Fruit fly (Drosophila melanogaster) whole organism, pupa: ENCODE data around the gene Ir67c.
A peak's percentile ranks its signal among the peaks of the same experiment; 100 is the strongest.

Source experiments
- CG10348 ChIP-seq: fragments of 200-800 bp; sonication (Bioruptor generic); IDR thresholded peaks from 2 replicates; pipeline ENCODE4 v1.3.6; 2022; ENCODE audit warnings: missing biosample characterization, missing genetic modification characterization
- CG12605 ChIP-seq: fragments of 200-800 bp; sonication (Bioruptor generic); IDR thresholded peaks from 2 replicates; pipeline ENCODE4 v1.3.6; 2022; ENCODE audit warnings: missing biosample characterization, missing genetic modification characterization
- CG13204 ChIP-seq: fragments of 200-800 bp; sonication (Bioruptor generic); optimal IDR thresholded peaks from 2 replicates; lab custom pipeline; 2018; ENCODE audit warnings: missing biosample characterization, mild to moderate bottlenecking, missing genetic modification characterization, moderate library complexity
- CG14655 ChIP-seq: fragments of 200-800 bp; sonication (Bioruptor generic); optimal IDR thresholded peaks from 3 replicates; lab custom pipeline; 2017; ENCODE audit warnings: mild to moderate bottlenecking, missing biosample characterization, missing genetic modification reagents, missing genetic modification characterization
- CG15710 ChIP-seq: fragments of 200-800 bp; sonication (Bioruptor generic); optimal IDR thresholded peaks from 2 replicates; lab custom pipeline; 2018; ENCODE audit warnings: missing biosample characterization, mild to moderate bottlenecking, missing genetic modification characterization, moderate library complexity
- CG17806 ChIP-seq: fragments of 200-800 bp; sonication (Bioruptor generic); optimal IDR thresholded peaks from 2 replicates; lab custom pipeline; 2018; ENCODE audit warnings: missing biosample characterization, mild to moderate bottlenecking, missing genetic modification characterization, moderate library complexity
- CG32121 ChIP-seq: fragments of 200-800 bp; sonication (Bioruptor generic); IDR thresholded peaks from 2 replicates; pipeline ENCODE4 v1.3.6; 2022; ENCODE audit warnings: missing biosample characterization, missing genetic modification characterization
- CG34367 ChIP-seq: fragments of 200-800 bp; sonication (Bioruptor generic); optimal IDR thresholded peaks from 2 replicates; lab custom pipeline; 2018; ENCODE audit warnings: missing biosample characterization, mild to moderate bottlenecking, missing genetic modification characterization
- CG4496 ChIP-seq: fragments of 200-800 bp; sonication (Bioruptor generic); IDR thresholded peaks from 3 replicates; pipeline ENCODE4 v1.3.6; 2022; ENCODE audit warnings: missing biosample characterization, missing genetic modification characterization
- CG8159 ChIP-seq: fragments of 200-800 bp; sonication (Bioruptor generic); optimal IDR thresholded peaks from 3 replicates; lab custom pipeline; 2018; ENCODE audit warnings: missing biosample characterization, mild to moderate bottlenecking, missing genetic modification characterization, moderate library complexity
- CG8301 ChIP-seq: fragments of 200-800 bp; sonication (Bioruptor generic); optimal IDR thresholded peaks from 2 replicates; lab custom pipeline; 2018; ENCODE audit warnings: missing biosample characterization, mild to moderate bottlenecking, missing genetic modification characterization
- CG9948 ChIP-seq: fragments of 200-800 bp; sonication (Bioruptor generic); optimal IDR thresholded peaks from 2 replicates; lab custom pipeline; 2018; ENCODE audit warnings: missing biosample characterization, mild to moderate bottlenecking, missing genetic modification characterization, moderate library complexity
- D1 ChIP-seq: fragments of 200-800 bp; sonication (Bioruptor generic); optimal IDR thresholded peaks from 2 replicates; lab custom pipeline; 2018; ENCODE audit warnings: missing biosample characterization, mild to moderate bottlenecking, missing genetic modification characterization, moderate library complexity
- EcR ChIP-seq: fragments of 200-800 bp; sonication (Bioruptor generic); optimal IDR thresholded peaks from 3 replicates; lab custom pipeline; 2019; ENCODE audit warnings: missing biosample characterization, missing genetic modification characterization, mild to moderate bottlenecking, moderate library complexity, missing genetic modification reagents
- Ets98B ChIP-seq: fragments of 200-800 bp; sonication (Bioruptor generic); IDR thresholded peaks from 2 replicates; pipeline ENCODE4 v1.3.6; 2022; ENCODE audit warnings: missing biosample characterization, missing genetic modification characterization
- Pif1A ChIP-seq: fragments of 200-800 bp; sonication (Bioruptor generic); optimal IDR thresholded peaks from 3 replicates; lab custom pipeline; 2016; ENCODE audit warnings: missing biosample characterization, missing genetic modification characterization
- Pif1B ChIP-seq: fragments of 200-800 bp; sonication (Bioruptor generic); optimal IDR thresholded peaks from 3 replicates; lab custom pipeline; 2016; ENCODE audit warnings: missing biosample characterization, missing genetic modification characterization
- Snoo ChIP-seq: fragments of 200-800 bp; sonication (Bioruptor generic); optimal IDR thresholded peaks from 3 replicates; lab custom pipeline; 2017; ENCODE audit warnings: missing biosample characterization, mild to moderate bottlenecking, missing genetic modification characterization, inconsistent platforms
- fd96Ca ChIP-seq: fragments of 200-800 bp; sonication (Bioruptor generic); IDR thresholded peaks from 3 replicates; pipeline ENCODE4 v1.3.6; 2022; ENCODE audit warnings: missing biosample characterization, missing genetic modification characterization
- gl ChIP-seq: fragments of 200-800 bp; sonication (Bioruptor generic); optimal IDR thresholded peaks from 2 replicates; lab custom pipeline; 2018; ENCODE audit warnings: missing biosample characterization, mild to moderate bottlenecking, missing genetic modification characterization
- rn ChIP-seq: fragments of 200-800 bp; sonication (Bioruptor generic); IDR thresholded peaks from 2 replicates; pipeline ENCODE4 v1.3.6; 2022; ENCODE audit warnings: missing biosample characterization, missing genetic modification characterization

Ir67c gene

dm6 chr3L:10398678-10399077, 35.2 kb downstream of the Ir67c start:
- TF ChIP-seq CG13204 (GFP tag; lab: Kevin White, UChicago), result no peak
- peak; percentile 6 for TF ChIP-seq CG15710 (tag; lab: Kevin White, UChicago)
- TF ChIP-seq CG14655 (GFP tag; lab: Kevin White, UChicago), result peak; percentile 63
- peak; percentile 41; the same call in 1 of the 2 replicates for TF ChIP-seq Ets98B
- peak; percentile 36 for TF ChIP-seq CG12605 (GFP tag; lab: Robert Waterston, UW)
- peak; percentile 60 for TF ChIP-seq CG32121 (GFP tag; lab: Robert Waterston, UW)
- peak; percentile 12 for TF ChIP-seq CG17806 (tag; lab: Kevin White, UChicago)
- peak; percentile 14; the same call in 1 of the 3 replicates for TF ChIP-seq CG4496
- TF ChIP-seq CG8301 (tag; lab: Kevin White, UChicago), result peak; percentile 59
- TF ChIP-seq gl (tag; lab: Kevin White, UChicago), result no peak
- peak; percentile 29 for TF ChIP-seq CG9948 (tag; lab: Kevin White, UChicago)
- TF ChIP-seq fd96Ca (GFP tag; lab: Robert Waterston, UW), result 0 out of 3 replicates have a peak, but pooled peaks have one; percentile 11
- no peak for TF ChIP-seq D1 (tag; lab: Kevin White, UChicago)
- TF ChIP-seq Pif1A (GFP tag; lab: Kevin White, UChicago), result peak; percentile 38

- peak; percentile 59; the same call in 1 of the 3 replicates for TF ChIP-seq CG4496
- peak; percentile 38 for TF ChIP-seq CG9948 (tag; lab: Kevin White, UChicago)
- no peak for TF ChIP-seq CG12605 (GFP tag; lab: Robert Waterston, UW)
- TF ChIP-seq Snoo (tag; lab: Kevin White, UChicago), result no peak
- TF ChIP-seq CG8301 (tag; lab: Kevin White, UChicago), result peak; percentile 67
- peak; percentile 28 for TF ChIP-seq CG8159 (tag; lab: Kevin White, UChicago)
- TF ChIP-seq D1 (tag; lab: Kevin White, UChicago), result no peak
- no peak for TF ChIP-seq gl (tag; lab: Kevin White, UChicago)
- TF ChIP-seq Ets98B, result no peak
- peak; percentile 41 for TF ChIP-seq CG17806 (tag; lab: Kevin White, UChicago)
- no peak for TF ChIP-seq CG10348 (GFP tag; lab: Robert Waterston, UW)
- no peak for TF ChIP-seq rn (GFP tag; lab: Robert Waterston, UW)
- no peak for TF ChIP-seq CG32121 (GFP tag; lab: Robert Waterston, UW)
- TF ChIP-seq CG14655 (GFP tag; lab: Kevin White, UChicago), result peak; percentile 74
- no peak for TF ChIP-seq CG13204 (GFP tag; lab: Kevin White, UChicago)
- TF ChIP-seq CG34367 (tag; lab: Kevin White, UChicago), result peak; percentile 2
- peak; percentile 12 for TF ChIP-seq CG15710 (tag; lab: Kevin White, UChicago)
- TF ChIP-seq Pif1A (GFP tag; lab: Kevin White, UChicago), result no peak
These were observed 37.4 kb downstream of the Ir67c start for dm6 chr3L:10396500-10396899.

dm6 chr3L:10392585-10393258, 41.2 kb downstream of the Ir67c start:
- TF ChIP-seq CG32121 (GFP tag; lab: Robert Waterston, UW), result no peak
- no peak for TF ChIP-seq CG12605 (GFP tag; lab: Robert Waterston, UW)
- TF ChIP-seq CG13204 (GFP tag; lab: Kevin White, UChicago), result no peak
- no peak for TF ChIP-seq CG14655 (GFP tag; lab: Kevin White, UChicago)
- TF ChIP-seq CG9948 (tag; lab: Kevin White, UChicago), result no peak
- no peak for TF ChIP-seq CG4496
- TF ChIP-seq, all 21 proteins: peak for 0

- TF ChIP-seq rn (GFP tag; lab: Robert Waterston, UW) (no peak), CG4496 (0 out of 3 replicates have a peak, but pooled peaks have one; percentile 9)
These were observed 41.9 kb downstream of the Ir67c start for dm6 chr3L:10392049-10392448.

- no peak for TF ChIP-seq CG4496
- peak; percentile 56 for TF ChIP-seq CG14655 (GFP tag; lab: Kevin White, UChicago)
- peak; percentile 29 for TF ChIP-seq CG8301 (tag; lab: Kevin White, UChicago)
- TF ChIP-seq CG32121 (GFP tag; lab: Robert Waterston, UW), result peak; percentile 38; the same call in 1 of the 2 replicates
- TF ChIP-seq CG8159 (tag; lab: Kevin White, UChicago), result peak; percentile 1
- TF ChIP-seq, all 21 proteins: peak for 4
These were observed 43.0 kb downstream of the Ir67c start for dm6 chr3L:10390947-10391346.

dm6 chr3L:10389900-10390299, 44.0 kb downstream of the Ir67c start:
- TF ChIP-seq Pif1A (GFP tag; lab: Kevin White, UChicago), result no peak
- TF ChIP-seq CG17806 (tag; lab: Kevin White, UChicago), result no peak
- no peak for TF ChIP-seq CG32121 (GFP tag; lab: Robert Waterston, UW)
- TF ChIP-seq rn (GFP tag; lab: Robert Waterston, UW), result no peak
- TF ChIP-seq gl (tag; lab: Kevin White, UChicago), result no peak
- TF ChIP-seq CG4496, result 0 out of 3 replicates have a peak, but pooled peaks have one; percentile 50
- no peak for TF ChIP-seq CG15710 (tag; lab: Kevin White, UChicago)
- no peak for TF ChIP-seq Pif1B (GFP tag; lab: Kevin White, UChicago)
- peak; percentile 33 for TF ChIP-seq EcR (GFP tag; lab: Kevin White, UChicago)
- TF ChIP-seq CG14655 (GFP tag; lab: Kevin White, UChicago), result no peak
- no peak for TF ChIP-seq CG9948 (tag; lab: Kevin White, UChicago)
- TF ChIP-seq CG10348 (GFP tag; lab: Robert Waterston, UW), result no peak
- no peak for TF ChIP-seq D1 (tag; lab: Kevin White, UChicago)
- peak; percentile 45; the same call in 1 of the 3 replicates for TF ChIP-seq fd96Ca (GFP tag; lab: Robert Waterston, UW)
- no peak for TF ChIP-seq CG8159 (tag; lab: Kevin White, UChicago)
- peak; percentile 30; the same call in 1 of the 2 replicates for TF ChIP-seq CG12605 (GFP tag; lab: Robert Waterston, UW)
- TF ChIP-seq CG8301 (tag; lab: Kevin White, UChicago), result no peak
- peak; percentile 54 for TF ChIP-seq CG13204 (GFP tag; lab: Kevin White, UChicago)
- TF ChIP-seq Snoo (tag; lab: Kevin White, UChicago), result no peak
- TF ChIP-seq Ets98B, result peak; percentile 48; the same call in 1 of the 2 replicates
- no peak for TF ChIP-seq CG34367 (tag; lab: Kevin White, UChicago)
